Fruit fly (Drosophila melanogaster): Measurements from ENCODE around the gene Ocrl.

dm6 chrX:1972150-1972549 is 49.4 kb downstream of the Ocrl start:
- TF ChIP-seq CG33017 (tag; optimal IDR thresholded peaks at IDR 0.05) (no peak), CG14711 (tag; optimal IDR thresholded peaks at IDR 0.05) (no peak), kay (GFP tag; ENCODE audit: borderline replicate concordance) (no peak)

Measured in whole organism, adult.